Fruit fly (Drosophila melanogaster) whole organism, embryonic: Measurements from ENCODE around the gene TFAM.

Experiments used
- Blimp-1 ChIP-seq: fragments of 200-800 bp; sonication (Bioruptor generic); optimal IDR thresholded peaks from 3 replicates; lab custom pipeline; 2018; ENCODE audit warnings: missing biosample characterization, missing genetic modification characterization, mild to moderate bottlenecking, moderate library complexity, missing genetic modification reagents
- BtbVII ChIP-seq: fragments of 200-800 bp; sonication (Bioruptor generic); optimal IDR thresholded peaks from 3 replicates; lab custom pipeline; 2017; ENCODE audit warnings: missing biosample characterization, mild to moderate bottlenecking, missing genetic modification characterization
- CG10959 ChIP-seq: fragments of 200-800 bp; sonication (Bioruptor generic); IDR thresholded peaks from 2 replicates; pipeline ENCODE4 v1.3.6; 2022; ENCODE audit warnings: missing biosample characterization, missing genetic modification characterization
- CG11093 ChIP-seq: fragments of 200-800 bp; sonication (Bioruptor generic); IDR thresholded peaks from 3 replicates; pipeline ENCODE4 v1.3.6; 2022; ENCODE audit warnings: missing biosample characterization, missing genetic modification characterization
- CG1233 ChIP-seq: fragments of 200-800 bp; sonication (Bioruptor generic); optimal IDR thresholded peaks from 4 replicates; lab custom pipeline; 2018; ENCODE audit warnings: missing biosample characterization, mild to moderate bottlenecking, missing genetic modification characterization
- CG12391 ChIP-seq: fragments of 200-800 bp; sonication (Bioruptor generic); optimal IDR thresholded peaks from 3 replicates; lab custom pipeline; 2018; ENCODE audit warnings: missing biosample characterization, mild to moderate bottlenecking, missing genetic modification characterization, moderate library complexity
- CG12744 ChIP-seq: fragments of 200-800 bp; sonication (Bioruptor generic); optimal IDR thresholded peaks from 2 replicates; lab custom pipeline; 2016; ENCODE audit warnings: missing biosample characterization, missing genetic modification characterization
- CG17359 ChIP-seq: fragments of 200-800 bp; sonication (Bioruptor generic); optimal IDR thresholded peaks from 3 replicates; lab custom pipeline; 2018; ENCODE audit warnings: missing biosample characterization, mild to moderate bottlenecking, missing genetic modification characterization, moderate library complexity
- CG34422 ChIP-seq: fragments of 200-800 bp; sonication (Bioruptor generic); IDR thresholded peaks from 3 replicates; pipeline ENCODE4 v1.3.6; 2022; ENCODE audit warnings: missing biosample characterization, missing genetic modification characterization
- CG4617 ChIP-seq: fragments of 200-800 bp; sonication (Bioruptor generic); optimal IDR thresholded peaks from 3 replicates; lab custom pipeline; 2016; ENCODE audit warnings: missing biosample characterization, missing genetic modification characterization, borderline replicate concordance
- CG4730 ChIP-seq: fragments of 200-800 bp; sonication (Bioruptor generic); IDR thresholded peaks from 2 replicates; pipeline ENCODE4 v1.3.6; 2022; ENCODE audit warnings: missing biosample characterization, missing genetic modification characterization
- CG4854 ChIP-seq: fragments of 200-800 bp; sonication (Bioruptor generic); optimal IDR thresholded peaks from 2 replicates; lab custom pipeline; 2016; ENCODE audit warnings: missing biosample characterization, missing genetic modification characterization, inconsistent platforms
- CG5245 ChIP-seq: fragments of 200-800 bp; sonication (Bioruptor generic); optimal IDR thresholded peaks from 3 replicates; lab custom pipeline; 2016; ENCODE audit warnings: missing biosample characterization, missing genetic modification characterization
- CG6175 ChIP-seq: fragments of 200-800 bp; sonication (Bioruptor generic); IDR thresholded peaks from 3 replicates; pipeline ENCODE4 v1.3.6; 2022; ENCODE audit warnings: missing biosample characterization, missing genetic modification characterization
- CG6765 ChIP-seq: fragments of 200-800 bp; sonication (Bioruptor generic); optimal IDR thresholded peaks from 3 replicates; lab custom pipeline; 2017; ENCODE audit warnings: missing biosample characterization, mild to moderate bottlenecking, missing genetic modification characterization
- CG6791 ChIP-seq: fragments of 200-800 bp; sonication (Bioruptor generic); IDR thresholded peaks from 3 replicates; pipeline ENCODE4 v1.3.6; 2022; ENCODE audit warnings: missing biosample characterization, missing genetic modification characterization; ENCODE audit not compliant: partially characterized antibody
- CG7745 ChIP-seq: fragments of 200-800 bp; sonication (Bioruptor generic); optimal IDR thresholded peaks from 2 replicates; lab custom pipeline; 2018; ENCODE audit warnings: missing biosample characterization, mild to moderate bottlenecking, missing genetic modification characterization, moderate library complexity
- CG8281 ChIP-seq: fragments of 200-800 bp; sonication (Bioruptor generic); optimal IDR thresholded peaks from 2 replicates; lab custom pipeline; 2018; ENCODE audit warnings: missing biosample characterization, mild to moderate bottlenecking, missing genetic modification characterization, moderate library complexity
- CG8290 ChIP-seq, 3 experiments: fragments of 200-800 bp; sonication (Bioruptor generic); optimal IDR thresholded peaks; 2 replicates each; lab custom pipeline; 2016 to 2019; ENCODE audit warnings: missing biosample characterization in 3 of 3, missing genetic modification characterization in 3 of 3, mild to moderate bottlenecking in 2 of 3, moderate library complexity in 1 of 3
- CG8359 ChIP-seq: fragments of 200-800 bp; sonication (Bioruptor generic); optimal IDR thresholded peaks from 2 replicates; lab custom pipeline; 2017; ENCODE audit warnings: missing biosample characterization, mild to moderate bottlenecking, missing genetic modification characterization, borderline replicate concordance
- CG9609 ChIP-seq: fragments of 200-800 bp; sonication (Bioruptor generic); optimal IDR thresholded peaks from 3 replicates; lab custom pipeline; 2016; ENCODE audit warnings: missing biosample characterization, missing genetic modification characterization
- CG9727 ChIP-seq: fragments of 200-800 bp; sonication (Bioruptor generic); optimal IDR thresholded peaks from 3 replicates; lab custom pipeline; 2017; ENCODE audit warnings: missing biosample characterization, mild to moderate bottlenecking, missing genetic modification characterization
- CG9876 ChIP-seq: fragments of 200-800 bp; sonication (Bioruptor generic); optimal IDR thresholded peaks from 2 replicates; lab custom pipeline; 2016; ENCODE audit warnings: missing biosample characterization, missing genetic modification characterization
- CG9932 ChIP-seq: fragments of 200-800 bp; sonication (Bioruptor generic); IDR thresholded peaks from 2 replicates; pipeline ENCODE4 v1.3.6; 2022; ENCODE audit warnings: missing biosample characterization, missing genetic modification characterization
- CTCF ChIP-seq: fragments of 200-800 bp; sonication (Bioruptor generic); optimal IDR thresholded peaks from 2 replicates; lab custom pipeline; 2017; ENCODE audit warnings: missing biosample characterization, mild to moderate bottlenecking, missing genetic modification characterization, moderate library complexity
- Dek ChIP-seq: fragments of 200-800 bp; sonication (Bioruptor generic); optimal IDR thresholded peaks from 3 replicates; lab custom pipeline; 2019; ENCODE audit warnings: missing biosample characterization, mild to moderate bottlenecking, missing genetic modification characterization, moderate library complexity
- HHEX ChIP-seq: fragments of 200-800 bp; sonication (Bioruptor generic); optimal IDR thresholded peaks from 3 replicates; lab custom pipeline; 2017; ENCODE audit warnings: missing biosample characterization, mild to moderate bottlenecking, missing genetic modification characterization, missing genetic modification reagents
- Hr39 ChIP-seq: fragments of >200 bp; optimal IDR thresholded peaks from 2 replicates; lab custom pipeline; 2017
- Jarid2 ChIP-seq: fragments of 200-800 bp; sonication (Bioruptor generic); optimal IDR thresholded peaks from 3 replicates; lab custom pipeline; 2017; ENCODE audit warnings: mild to moderate bottlenecking, missing biosample characterization, missing genetic modification reagents, missing genetic modification characterization
- MESR4 ChIP-seq: fragments of 200-800 bp; sonication (Bioruptor generic); optimal IDR thresholded peaks from 2 replicates; lab custom pipeline; 2018; ENCODE audit warnings: missing biosample characterization, mild to moderate bottlenecking, missing genetic modification characterization, moderate library complexity
- NC2β ChIP-seq: fragments of 200-800 bp; sonication (Bioruptor generic); optimal IDR thresholded peaks from 2 replicates; lab custom pipeline; 2016; ENCODE audit warnings: missing biosample characterization, missing genetic modification characterization
- Optix ChIP-seq: fragments of 200-800 bp; sonication (Bioruptor generic); IDR thresholded peaks from 3 replicates; pipeline ENCODE4 v1.3.6; 2022; ENCODE audit warnings: missing biosample characterization, missing genetic modification characterization
- Rfx ChIP-seq: fragments of 200-800 bp; sonication (Bioruptor generic); IDR thresholded peaks from 2 replicates; pipeline ENCODE4 v1.3.6; 2022; ENCODE audit warnings: missing biosample characterization, missing genetic modification characterization
- Scr ChIP-seq: fragments of 200-800 bp; sonication (Bioruptor generic); IDR thresholded peaks from 2 replicates; pipeline ENCODE4 v1.3.6; 2022; ENCODE audit warnings: missing biosample characterization, missing genetic modification characterization; ENCODE audit not compliant: partially characterized antibody
- crp ChIP-seq, 2 experiments: fragments of 200-800 bp; sonication (Bioruptor generic); optimal IDR thresholded peaks; 2 replicates in 1 of 2; 3 replicates in 1 of 2; lab custom pipeline; 2017; ENCODE audit warnings: missing biosample characterization in 2 of 2, missing genetic modification characterization in 2 of 2, mild to moderate bottlenecking in 1 of 2, moderate library complexity in 1 of 2
- dmrt11E ChIP-seq: fragments of 200-800 bp; sonication (Bioruptor generic); optimal IDR thresholded peaks from 3 replicates; lab custom pipeline; 2018; ENCODE audit warnings: missing biosample characterization, mild to moderate bottlenecking, missing genetic modification characterization, moderate library complexity
- fd96Cb ChIP-seq: fragments of 200-800 bp; sonication (Bioruptor generic); optimal IDR thresholded peaks from 2 replicates; lab custom pipeline; 2018; ENCODE audit warnings: missing biosample characterization, mild to moderate bottlenecking, missing genetic modification characterization, moderate library complexity
- grau ChIP-seq: fragments of 200-800 bp; optimal IDR thresholded peaks from 3 replicates; lab custom pipeline; 2019; ENCODE audit warnings: missing biosample characterization, mild to moderate bottlenecking, missing genetic modification characterization, moderate library complexity
- jumu ChIP-seq: fragments of 200-800 bp; sonication (Bioruptor generic); optimal IDR thresholded peaks from 3 replicates; lab custom pipeline; 2016; ENCODE audit warnings: missing biosample characterization, missing genetic modification characterization
- luna ChIP-seq: fragments of 200-800 bp; sonication (Bioruptor generic); optimal IDR thresholded peaks from 2 replicates; lab custom pipeline; 2016; ENCODE audit warnings: missing biosample characterization, missing genetic modification characterization
- org-1 ChIP-seq: fragments of 200-800 bp; sonication (Bioruptor generic); optimal IDR thresholded peaks from 2 replicates; lab custom pipeline; 2017; ENCODE audit warnings: missing biosample characterization, missing genetic modification characterization
- prd ChIP-seq, 3 experiments: fragments of >200 bp in 2 of 3; fragments of 200-800 bp in 1 of 3; sonication (Bioruptor generic) in 1 of 3; optimal IDR thresholded peaks in 2 of 3; IDR thresholded peaks in 1 of 3; 2 replicates in 2 of 3; 3 replicates in 1 of 3; pipeline versions ENCODE4 v1.3.6 to Lab custom; 2017 to 2022; ENCODE audit warnings: missing biosample characterization in 1 of 3, missing genetic modification characterization in 1 of 3
- pzg ChIP-seq: fragments of 200-800 bp; sonication (Bioruptor generic); optimal IDR thresholded peaks from 3 replicates; lab custom pipeline; 2018; ENCODE audit warnings: missing biosample characterization, mild to moderate bottlenecking, missing genetic modification characterization, moderate library complexity
- row ChIP-seq: fragments of 200-800 bp; sonication (Bioruptor generic); IDR thresholded peaks from 3 replicates; pipeline ENCODE4 v1.3.6; 2022; ENCODE audit warnings: missing biosample characterization, missing genetic modification characterization
- slp2 ChIP-seq: fragments of 200-800 bp; sonication (Bioruptor generic); optimal IDR thresholded peaks from 2 replicates; lab custom pipeline; 2016; ENCODE audit warnings: missing biosample characterization, missing genetic modification characterization
- tup ChIP-seq: fragments of 200-800 bp; sonication (Bioruptor generic); optimal IDR thresholded peaks from 2 replicates; lab custom pipeline; 2016; ENCODE audit warnings: missing biosample characterization, mild to moderate bottlenecking, missing genetic modification characterization, moderate library complexity
- zfh2 ChIP-seq: fragments of 200-800 bp; sonication (Bioruptor generic); optimal IDR thresholded peaks from 2 replicates; lab custom pipeline; 2016; ENCODE audit warnings: missing biosample characterization, missing genetic modification characterization

TFAM gene

dm6 chr3R:20587630-20588479 lies 11.0 kb upstream of the TFAM start, which contains the start of gene Septin2 (continued):
- TF ChIP-seq prd (optimal IDR thresholded peaks at IDR 0.05; lab: Kevin White, UChicago) = no peak
- TF ChIP-seq prd (GFP tag; IDR thresholded peaks at IDR 0.05; lab: Robert Waterston, UW) = peak; percentile 72
- TF ChIP-seq CG9609 (GFP tag; lab: Kevin White, UChicago) = peak; percentile 27
- TF ChIP-seq HHEX (GFP tag; lab: Kevin White, UChicago) = peak; percentile 84
- TF ChIP-seq CG12744 (GFP tag; lab: Kevin White, UChicago) = no peak
- TF ChIP-seq crp (GFP tag; optimal IDR thresholded peaks at IDR 0.05; lab: Kevin White, UChicago) = no peak
- 0 out of 2 replicates have a peak, but pooled peaks have one; percentile 51 for TF ChIP-seq CG10959 (GFP tag; lab: Robert Waterston, UW)
- TF ChIP-seq MESR4 (GFP tag; lab: Kevin White, UChicago) = peak; percentile 97
- peak; percentile 55 for TF ChIP-seq CTCF
- no peak for TF ChIP-seq CG6765 (GFP tag; lab: Kevin White, UChicago)
- peak; percentile 44 for TF ChIP-seq pzg (GFP tag; lab: Kevin White, UChicago)
- no peak for TF ChIP-seq Hr39
- peak; percentile 89 for TF ChIP-seq CG9727
- peak; percentile 76 for TF ChIP-seq CG12391 (tag; lab: Kevin White, UChicago)
- peak; percentile 82 for TF ChIP-seq org-1 (GFP tag; lab: Kevin White, UChicago)
- TF ChIP-seq CG5245 (GFP tag; lab: Kevin White, UChicago) = peak; percentile 42
- TF ChIP-seq CG4854 (GFP tag; lab: Kevin White, UChicago) = peak; percentile 65
- TF ChIP-seq jumu = peak; percentile 30
- peak; percentile 64 for TF ChIP-seq slp2 (GFP tag; lab: Kevin White, UChicago)
- peak; percentile 64 for TF ChIP-seq NC2β (GFP tag; lab: Kevin White, UChicago)
- peak; percentile 31; the same call in 1 of the 3 replicates for TF ChIP-seq CG11093 (GFP tag; lab: Robert Waterston, UW)
- TF ChIP-seq luna (GFP tag; lab: Kevin White, UChicago) = no peak
- peak; percentile 77 for TF ChIP-seq BtbVII (GFP tag; lab: Kevin White, UChicago)
- TF ChIP-seq CG34422 (GFP tag; lab: Robert Waterston, UW) = peak; percentile 61
- TF ChIP-seq row (GFP tag; lab: Robert Waterston, UW) = peak; percentile 70
- TF ChIP-seq fd96Cb (tag; lab: Kevin White, UChicago) = peak; percentile 85
- TF ChIP-seq CG6791 (GFP tag; lab: Robert Waterston, UW) = no peak
- peak; percentile 83 for TF ChIP-seq grau (tag; lab: Kevin White, UChicago)
- peak; percentile 79 for TF ChIP-seq Blimp-1 (GFP tag; lab: Kevin White, UChicago)
- TF ChIP-seq CG9932 (GFP tag; lab: Robert Waterston, UW) = no peak
- TF ChIP-seq CG7745 = no peak
- peak; percentile 53 for TF ChIP-seq CG8281 (tag; lab: Kevin White, UChicago)
- TF ChIP-seq tup (GFP tag; lab: Kevin White, UChicago) = peak; percentile 55
- no peak for TF ChIP-seq Jarid2 (GFP tag; lab: Kevin White, UChicago)
- peak; percentile 84 for TF ChIP-seq CG1233 (GFP tag; lab: Kevin White, UChicago)
- TF ChIP-seq CG17359 (tag; lab: Kevin White, UChicago) = peak; percentile 85
- TF ChIP-seq CG8290 (GFP tag; optimal IDR thresholded peaks at IDR 0.05; lab: Kevin White, UChicago) = peak; percentile 37
- peak in 1 of 2 experiments; percentile 61 for TF ChIP-seq CG8290 (tag; optimal IDR thresholded peaks at IDR 0.05; lab: Kevin White, UChicago)
- TF ChIP-seq Optix = no peak; the same call in 1 of the 3 replicates
- TF ChIP-seq CG6175 = no peak
- TF ChIP-seq CG9876 (GFP tag; lab: Kevin White, UChicago) = no peak
- no peak for TF ChIP-seq zfh2 (GFP tag; lab: Kevin White, UChicago)
- peak; percentile 29; the same call in 1 of the 2 replicates for TF ChIP-seq Rfx (GFP tag; lab: Robert Waterston, UW)
- TF ChIP-seq CG8359 (GFP tag; lab: Kevin White, UChicago) = peak; percentile 73
- TF ChIP-seq CG4730 = peak; percentile 41; the same call in 1 of the 2 replicates
- peak; percentile 78 for TF ChIP-seq dmrt11E (tag; lab: Kevin White, UChicago)
- TF ChIP-seq CG4617 (GFP tag; lab: Kevin White, UChicago) = no peak
- no peak for TF ChIP-seq Scr (GFP tag; lab: Robert Waterston, UW)
- no peak for TF ChIP-seq Dek
